Fruit fly (Drosophila melanogaster): ENCODE results near the gene CG8927.
A peak's percentile ranks its signal among the peaks of the same experiment; 100 is the strongest.

CG8927 gene

DNA sequence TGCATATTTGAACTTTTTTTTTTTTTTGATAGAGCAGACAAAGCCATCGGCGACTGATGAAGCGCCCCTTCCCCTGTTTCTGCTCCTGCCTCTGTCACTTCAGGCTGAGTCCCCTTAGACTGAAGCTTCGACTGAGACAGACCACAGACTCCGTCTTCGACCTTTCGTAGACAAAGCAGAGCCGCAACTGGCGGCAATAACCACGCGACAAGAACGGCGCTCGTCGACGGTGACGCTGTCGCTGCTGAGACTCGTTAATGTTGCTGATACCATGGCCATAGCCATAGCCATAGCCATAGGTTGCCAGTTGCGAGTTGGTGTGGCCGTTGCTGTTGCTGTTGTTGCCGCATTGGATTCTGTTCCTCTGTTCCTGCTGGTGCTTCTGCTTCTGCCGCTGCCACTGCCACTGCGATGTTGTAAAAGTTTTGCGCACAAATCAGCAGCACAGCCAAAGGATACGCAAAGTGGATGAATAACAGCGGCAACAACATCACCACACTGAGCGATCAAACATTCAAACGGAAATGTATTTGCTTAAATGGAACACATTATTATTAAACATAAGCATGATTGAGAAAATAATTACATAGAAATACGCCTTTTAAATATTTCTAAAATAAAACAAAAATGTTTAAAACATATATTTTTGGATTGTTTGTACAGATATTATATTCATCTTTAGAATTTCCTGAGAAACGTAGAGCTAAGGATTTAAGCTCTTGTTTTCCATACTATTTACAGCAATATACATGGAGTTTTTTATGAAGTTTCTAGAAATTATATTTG lies 42.6 kb downstream of the CG8927 start (continued):
- TF ChIP-seq gsb-n (tag; optimal IDR thresholded peaks at IDR 0.05) = no peak
- TF ChIP-seq CG15073 (GFP tag; optimal IDR thresholded peaks at IDR 0.05) = no peak
- TF ChIP-seq Drgx (GFP tag; IDR thresholded peaks at IDR 0.05) = no peak; the same call in 1 of the 2 replicates
- TF ChIP-seq fd96Cb (tag; optimal IDR thresholded peaks at IDR 0.05) = peak; percentile 46
- TF ChIP-seq CG2120 (GFP tag; optimal IDR thresholded peaks at IDR 0.05) = peak; percentile 15
- TF ChIP-seq CG11085 (GFP tag; IDR thresholded peaks at IDR 0.05) = no peak
- no peak for TF ChIP-seq CG11398 (GFP tag; optimal IDR thresholded peaks at IDR 0.05)
- TF ChIP-seq Rx (GFP tag; IDR thresholded peaks at IDR 0.05) = no peak
- TF ChIP-seq CG11247 (GFP tag; IDR thresholded peaks at IDR 0.05) = peak; percentile 43; the same call in 1 of the 2 replicates
- no peak for TF ChIP-seq gt (GFP tag; IDR thresholded peaks at IDR 0.05)
- TF ChIP-seq unpg (GFP tag; optimal IDR thresholded peaks at IDR 0.05) = peak; percentile 27
- no peak; the same call in 1 of the 2 replicates for TF ChIP-seq CG14014 (GFP tag; IDR thresholded peaks at IDR 0.05)
- TF ChIP-seq tup (GFP tag; optimal IDR thresholded peaks at IDR 0.05) = no peak
- no peak for TF ChIP-seq CG14667 (GFP tag; IDR thresholded peaks at IDR 0.05)
- no peak for TF ChIP-seq insv (GFP tag; optimal IDR thresholded peaks at IDR 0.05)
- TF ChIP-seq CG5245 (GFP tag; optimal IDR thresholded peaks at IDR 0.05) = no peak
- TF ChIP-seq CG16779 (GFP tag; IDR thresholded peaks at IDR 0.05) = 0 out of 2 replicates have a peak, but pooled peaks have one; percentile 35
- TF ChIP-seq CG9932 (GFP tag; IDR thresholded peaks at IDR 0.05) = peak; percentile 34; the same call in 1 of the 2 replicates
- no peak for TF ChIP-seq Ravus (GFP tag; IDR thresholded peaks at IDR 0.05)
- no peak for TF ChIP-seq CG3847 (GFP tag; IDR thresholded peaks at IDR 0.05)
- TF ChIP-seq CG12299 (tag; optimal IDR thresholded peaks at IDR 0.05) = no peak
- TF ChIP-seq CG5953 (GFP tag; IDR thresholded peaks at IDR 0.05) = no peak
- no peak for TF ChIP-seq Stat92E (GFP tag; optimal IDR thresholded peaks at IDR 0.05)
- peak; percentile 89 for TF ChIP-seq chinmo (GFP tag; IDR thresholded peaks at IDR 0.05; ENCODE audit: partially characterized antibody)
- TF ChIP-seq MBD-R2 (GFP tag; IDR thresholded peaks at IDR 0.05) = no peak
- 0 out of 2 replicates have a peak, but pooled peaks have one; percentile 3 for TF ChIP-seq CG1024 (GFP tag; IDR thresholded peaks at IDR 0.05)
- TF ChIP-seq CG32772 (GFP tag; IDR thresholded peaks at IDR 0.05) = peak; percentile 38; the same call in 1 of the 2 replicates
- TF ChIP-seq CG12942 (GFP tag; optimal IDR thresholded peaks at IDR 0.05) = no peak
- peak; percentile 25 for TF ChIP-seq Blimp-1 (GFP tag; optimal IDR thresholded peaks at IDR 0.05)
- 0 out of 2 replicates have a peak, but pooled peaks have one; percentile 7 for TF ChIP-seq ranshi (GFP tag; IDR thresholded peaks at IDR 0.05)
- peak; percentile 67 for TF ChIP-seq kni (GFP tag; optimal IDR thresholded peaks at IDR 0.05)
- peak; percentile 44; the same call in 1 of the 2 replicates for TF ChIP-seq Awh (GFP tag; IDR thresholded peaks at IDR 0.05)
- peak; percentile 15 for TF ChIP-seq cg (GFP tag; optimal IDR thresholded peaks at IDR 0.05)
- no peak for TF ChIP-seq Sin3A (optimal IDR thresholded peaks at IDR 0.05)
- TF ChIP-seq Poxn (GFP tag; IDR thresholded peaks at IDR 0.05) = no peak
- no peak for TF ChIP-seq az2 (GFP tag; optimal IDR thresholded peaks at IDR 0.05)
- TF ChIP-seq CG13296 (GFP tag; optimal IDR thresholded peaks at IDR 0.05) = peak; percentile 13
- TF ChIP-seq CG31441 (GFP tag; IDR thresholded peaks at IDR 0.05) = no peak
- no peak for TF ChIP-seq CG17568 (GFP tag; optimal IDR thresholded peaks at IDR 0.05)
- TF ChIP-seq cad (GFP tag; optimal IDR thresholded peaks at IDR 0.05) = no peak
- TF ChIP-seq CG34224 (GFP tag; IDR thresholded peaks at IDR 0.05; ENCODE audit: partially characterized antibody) = no peak
- no peak for TF ChIP-seq CG18011 (GFP tag; optimal IDR thresholded peaks at IDR 0.05)
- TF ChIP-seq zfh1 (GFP tag; IDR thresholded peaks at IDR 0.05) = peak; percentile 58; the same call in 2 of the 3 replicates
- TF ChIP-seq pan (optimal IDR thresholded peaks at IDR 0.05) = no peak
- TF ChIP-seq pan (GFP tag; optimal IDR thresholded peaks at IDR 0.05 in 1 of 2, IDR thresholded peaks at IDR 0.05 in 1 of 2) = no peak
- TF ChIP-seq CG6254 (GFP tag; optimal IDR thresholded peaks at IDR 0.05) = no peak
- no peak for TF ChIP-seq HmgD (GFP tag; optimal IDR thresholded peaks at IDR 0.05)
- TF ChIP-seq Hr51 (GFP tag; optimal IDR thresholded peaks at IDR 0.05) = peak in 1 of 2 experiments; percentile 65
- peak; percentile 57 for TF ChIP-seq Sox102F (GFP tag; optimal IDR thresholded peaks at IDR 0.05)
- TF ChIP-seq CG7357 (GFP tag; IDR thresholded peaks at IDR 0.05) = no peak
